Worm (Caenorhabditis elegans) whole organism, early embryonic: ENCODE data around the gene ZK742.6.

ENCODE experiments used
- F13C5.2 ChIP-seq: sonication (generic microtip); optimal IDR thresholded peaks from 2 replicates; lab custom pipeline; 2017; ENCODE audit warnings: mild to moderate bottlenecking, missing genetic modification characterization, inconsistent platforms, missing compliant biosample characterization
- aly-1 ChIP-seq: sonication (generic microtip); optimal IDR thresholded peaks from 2 replicates; lab custom pipeline; 2016; ENCODE audit warnings: missing genetic modification characterization, missing compliant biosample characterization
- ama-1 ChIP-seq: fragments of 150-350 bp; optimal IDR thresholded peaks from 2 replicates; lab custom pipeline; 2014
- ceh-13 ChIP-seq: fragments of 200-800 bp; sonication (Bioruptor generic); optimal IDR thresholded peaks from 2 replicates; lab custom pipeline; 2018; ENCODE audit warnings: mild to moderate bottlenecking, missing genetic modification characterization, missing compliant biosample characterization
- ceh-36 ChIP-seq: sonication (generic microtip); optimal IDR thresholded peaks from 2 replicates; lab custom pipeline; 2016; ENCODE audit warnings: missing genetic modification characterization, inconsistent platforms, missing compliant biosample characterization
- ets-7 ChIP-seq: sonication (generic microtip); optimal IDR thresholded peaks from 2 replicates; lab custom pipeline; 2016; ENCODE audit warnings: missing genotype, missing genetic modification characterization, missing compliant biosample characterization
- flt-1 ChIP-seq: fragments of 200-800 bp; sonication (Bioruptor generic); IDR thresholded peaks from 2 replicates; pipeline ENCODE4 v1.3.6; 2022; ENCODE audit warnings: missing genetic modification characterization, missing compliant biosample characterization
- hmbx-1 ChIP-seq: sonication (generic microtip); optimal IDR thresholded peaks from 2 replicates; lab custom pipeline; 2016; ENCODE audit warnings: mild to moderate bottlenecking, missing genetic modification characterization, missing compliant biosample characterization
- pes-1 ChIP-seq: fragments of 200-800 bp; sonication (Bioruptor generic); IDR thresholded peaks from 2 replicates; pipeline ENCODE4 v1.3.6; 2022; ENCODE audit warnings: missing genetic modification reagents, missing genetic modification characterization, missing compliant biosample characterization
- sea-1 ChIP-seq: fragments of 200-800 bp; sonication (Bioruptor generic); conservative IDR thresholded peaks from 2 replicates; pipeline ENCODE4 v1.3.6; 2022; ENCODE audit warnings: missing genetic modification characterization, missing compliant biosample characterization

DNA sequence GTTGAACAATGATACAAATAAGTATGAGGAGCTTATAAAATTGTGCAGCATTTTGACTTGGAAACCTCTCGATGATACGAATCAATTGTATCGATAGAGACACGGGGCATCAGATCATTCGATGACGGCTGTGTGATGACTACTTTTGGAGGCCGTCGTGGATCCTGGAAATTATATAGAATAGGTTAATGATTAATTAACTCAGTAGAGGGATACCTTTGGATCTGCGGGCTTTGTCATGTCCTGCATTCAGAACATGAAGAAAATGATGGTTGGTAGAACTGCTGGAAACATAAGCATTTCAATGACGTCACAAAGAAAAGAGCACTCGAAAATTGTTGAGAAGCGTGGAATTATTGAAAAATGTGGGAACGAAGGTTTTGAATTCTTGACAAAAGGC lies at the start of gene ZK742.6:
- TF ChIP-seq ama-1 (lab: Kevin White, UChicago) (no peak), ceh-36 (tag; lab: Kevin White, UChicago) (no peak), flt-1 (GFP tag; lab: Robert Waterston, UW) (no peak), ceh-13 (GFP tag; lab: Kevin White, UChicago) (no peak), aly-1 (tag; lab: Kevin White, UChicago) (no peak), F13C5.2 (no peak), pes-1 (GFP tag; lab: Robert Waterston, UW) (no peak), ets-7 (tag; lab: Kevin White, UChicago) (no peak), sea-1 (GFP tag; lab: Robert Waterston, UW) (no peak), hmbx-1 (tag; lab: Kevin White, UChicago) (no peak)
